Worm (Caenorhabditis elegans) whole organism, late embryonic: ENCODE measurements around the gene VM106R.1.

Experiments
- C08G9.2 ChIP-seq: sonication (generic microtip); optimal IDR thresholded peaks from 2 replicates; lab custom pipeline; 2016; ENCODE audit warnings: mild to moderate bottlenecking, missing genetic modification characterization, moderate library complexity, missing compliant biosample characterization
- C38D4.7 ChIP-seq: fragments of 200-800 bp; sonication (Bioruptor generic); optimal IDR thresholded peaks from 2 replicates; lab custom pipeline; 2018; ENCODE audit warnings: mild to moderate bottlenecking, missing genetic modification characterization, moderate library complexity, missing compliant biosample characterization
- F13H6.1 ChIP-seq: sonication (generic microtip); optimal IDR thresholded peaks from 2 replicates; lab custom pipeline; 2016; ENCODE audit warnings: missing genetic modification characterization, missing compliant biosample characterization
- K02D7.2 ChIP-seq: sonication (generic microtip); optimal IDR thresholded peaks from 2 replicates; lab custom pipeline; 2017; ENCODE audit warnings: mild to moderate bottlenecking, missing genetic modification characterization, missing compliant biosample characterization
- T23F11.4 ChIP-seq: fragments of 200-800 bp; sonication (Bioruptor generic); optimal IDR thresholded peaks from 2 replicates; lab custom pipeline; 2018; ENCODE audit warnings: mild to moderate bottlenecking, missing genetic modification characterization, missing compliant biosample characterization
- Y22D7AL.16 ChIP-seq: sonication (generic microtip); optimal IDR thresholded peaks from 2 replicates; lab custom pipeline; 2016; ENCODE audit warnings: missing genetic modification characterization, missing compliant biosample characterization
- ahr-1 ChIP-seq: sonication (generic microtip); optimal IDR thresholded peaks from 2 replicates; lab custom pipeline; 2016; ENCODE audit warnings: missing genetic modification characterization, missing compliant biosample characterization
- ama-1 ChIP-seq: fragments of 150-350 bp; optimal IDR thresholded peaks from 2 replicates; lab custom pipeline; 2014
- ceh-14 ChIP-seq: sonication (generic microtip); optimal IDR thresholded peaks from 2 replicates; lab custom pipeline; 2016; ENCODE audit warnings: missing genotype, missing genetic modification characterization, missing compliant biosample characterization
- ceh-18 ChIP-seq: sonication (generic microtip); optimal IDR thresholded peaks from 2 replicates; lab custom pipeline; 2016; ENCODE audit warnings: missing genetic modification characterization, missing compliant biosample characterization
- ceh-19 ChIP-seq: fragments of 200-800 bp; sonication (Bioruptor generic); optimal IDR thresholded peaks from 2 replicates; lab custom pipeline; 2018; ENCODE audit warnings: mild to moderate bottlenecking, missing genetic modification characterization, missing compliant biosample characterization
- ceh-22 ChIP-seq: sonication (generic microtip); optimal IDR thresholded peaks from 2 replicates; lab custom pipeline; 2017; ENCODE audit warnings: missing biosample characterization, missing genetic modification characterization
- ceh-24 ChIP-seq: sonication (generic microtip); optimal IDR thresholded peaks from 2 replicates; lab custom pipeline; 2016; ENCODE audit warnings: mild to moderate bottlenecking, missing genetic modification characterization, missing compliant biosample characterization
- ceh-30 ChIP-seq: fragments of 150-350 bp; optimal IDR thresholded peaks from 2 replicates; lab custom pipeline; 2014; ENCODE audit warnings: missing biosample characterization, missing genetic modification characterization
- ceh-34 ChIP-seq: sonication (generic microtip); optimal IDR thresholded peaks from 2 replicates; lab custom pipeline; 2016; ENCODE audit warnings: mild to moderate bottlenecking, missing genetic modification characterization, missing compliant biosample characterization
- ceh-48 ChIP-seq: sonication (generic microtip); optimal IDR thresholded peaks from 2 replicates; lab custom pipeline; 2016; ENCODE audit warnings: missing genetic modification characterization, inconsistent platforms, missing compliant biosample characterization
- ceh-6 ChIP-seq: fragments of 200-800 bp; sonication (Bioruptor generic); optimal IDR thresholded peaks from 2 replicates; lab custom pipeline; 2018; ENCODE audit warnings: mild to moderate bottlenecking, missing genetic modification characterization, missing compliant biosample characterization
- ceh-9 ChIP-seq: sonication (generic microtip); optimal IDR thresholded peaks from 2 replicates; lab custom pipeline; 2016; ENCODE audit warnings: mild to moderate bottlenecking, missing genetic modification characterization, inconsistent platforms, missing compliant biosample characterization
- che-1 ChIP-seq: sonication (generic microtip); optimal IDR thresholded peaks from 2 replicates; lab custom pipeline; 2016; ENCODE audit warnings: mild to moderate bottlenecking, missing genetic modification characterization, missing compliant biosample characterization
- dmd-4 ChIP-seq: sonication (generic microtip); optimal IDR thresholded peaks from 2 replicates; lab custom pipeline; 2016; ENCODE audit warnings: borderline replicate concordance, missing genetic modification characterization, missing compliant biosample characterization
- dve-1 ChIP-seq: sonication (generic microtip); optimal IDR thresholded peaks from 2 replicates; lab custom pipeline; 2017; ENCODE audit warnings: antibody characterized with exemption, mild to moderate bottlenecking, missing genetic modification characterization, missing compliant biosample characterization
- elt-2 ChIP-seq: sonication (generic microtip); optimal IDR thresholded peaks from 2 replicates; lab custom pipeline; 2016; ENCODE audit warnings: missing genetic modification reagents, missing genetic modification characterization, missing compliant biosample characterization
- elt-4 ChIP-seq: sonication (generic microtip); optimal IDR thresholded peaks from 2 replicates; lab custom pipeline; 2016; ENCODE audit warnings: missing genetic modification characterization, missing compliant biosample characterization
- ets-4 ChIP-seq: sonication (generic microtip); optimal IDR thresholded peaks from 2 replicates; lab custom pipeline; 2016; ENCODE audit warnings: missing genetic modification characterization, missing compliant biosample characterization
- fax-1 ChIP-seq: sonication (generic microtip); optimal IDR thresholded peaks from 2 replicates; lab custom pipeline; 2016; ENCODE audit warnings: missing genotype, missing genetic modification characterization, missing compliant biosample characterization
- fkh-6 ChIP-seq: sonication (generic microtip); optimal IDR thresholded peaks from 2 replicates; lab custom pipeline; 2016; ENCODE audit warnings: missing genetic modification characterization, missing compliant biosample characterization
- hlh-13 ChIP-seq: fragments of 200-800 bp; sonication (Bioruptor generic); optimal IDR thresholded peaks from 2 replicates; lab custom pipeline; 2018; ENCODE audit warnings: mild to moderate bottlenecking, missing genetic modification characterization, missing compliant biosample characterization
- hlh-15 ChIP-seq: sonication (generic microtip); optimal IDR thresholded peaks from 2 replicates; lab custom pipeline; 2016; ENCODE audit warnings: missing genetic modification characterization, missing compliant biosample characterization
- hlh-6 ChIP-seq: sonication (generic microtip); optimal IDR thresholded peaks from 2 replicates; lab custom pipeline; 2016; ENCODE audit warnings: missing genotype, missing genetic modification characterization, missing compliant biosample characterization
- hlh-8 ChIP-seq: sonication (generic microtip); optimal IDR thresholded peaks from 2 replicates; lab custom pipeline; 2016; ENCODE audit warnings: missing genotype, missing genetic modification characterization, missing compliant biosample characterization
- lin-11 ChIP-seq: fragments of 200-800 bp; sonication (Bioruptor generic); optimal IDR thresholded peaks from 2 replicates; lab custom pipeline; 2018; ENCODE audit warnings: mild to moderate bottlenecking, missing genetic modification characterization, missing compliant biosample characterization
- madf-2 ChIP-seq: sonication (generic microtip); optimal IDR thresholded peaks from 2 replicates; lab custom pipeline; 2017; ENCODE audit warnings: missing genetic modification characterization, missing compliant biosample characterization
- mec-3 ChIP-seq: sonication (generic microtip); optimal IDR thresholded peaks from 2 replicates; lab custom pipeline; 2016; ENCODE audit warnings: borderline replicate concordance, missing genetic modification characterization, missing compliant biosample characterization
- nfya-1 ChIP-seq: sonication (generic microtip); optimal IDR thresholded peaks from 2 replicates; lab custom pipeline; 2017; ENCODE audit warnings: missing genetic modification characterization, mild to moderate bottlenecking, missing compliant biosample characterization, antibody characterized with exemption, moderate library complexity
- nhr-232 ChIP-seq: sonication (generic microtip); optimal IDR thresholded peaks from 2 replicates; lab custom pipeline; 2016; ENCODE audit warnings: missing genetic modification characterization, missing compliant biosample characterization
- odd-2 ChIP-seq: sonication (generic microtip); optimal IDR thresholded peaks from 2 replicates; lab custom pipeline; 2017; ENCODE audit warnings: antibody characterized with exemption, mild to moderate bottlenecking, missing genetic modification characterization, missing compliant biosample characterization
- pag-3 ChIP-seq: sonication (generic microtip); optimal IDR thresholded peaks from 2 replicates; lab custom pipeline; 2016; ENCODE audit warnings: missing compliant biosample characterization, missing genetic modification characterization, borderline replicate concordance
- pat-9 ChIP-seq: fragments of 200-800 bp; sonication (Bioruptor generic); optimal IDR thresholded peaks from 2 replicates; lab custom pipeline; 2018; ENCODE audit warnings: mild to moderate bottlenecking, missing genetic modification characterization, moderate library complexity, missing compliant biosample characterization
- pax-1 ChIP-seq: fragments of 150-350 bp; optimal IDR thresholded peaks from 2 replicates; lab custom pipeline; 2014; ENCODE audit warnings: missing biosample characterization, missing genetic modification characterization
- pha-2 ChIP-seq: sonication (generic microtip); optimal IDR thresholded peaks from 2 replicates; lab custom pipeline; 2017; ENCODE audit warnings: mild to moderate bottlenecking, missing genetic modification characterization, missing compliant biosample characterization
- pha-4 ChIP-seq: fragments of 150-350 bp; optimal IDR thresholded peaks from 2 replicates; lab custom pipeline; 2018; ENCODE audit warnings: missing biosample characterization, missing genetic modification reagents, missing genetic modification characterization
- pqm-1 ChIP-seq: sonication (generic microtip); optimal IDR thresholded peaks from 2 replicates; lab custom pipeline; 2016; ENCODE audit warnings: missing genetic modification characterization, missing compliant biosample characterization
- ref-2 ChIP-seq: sonication (generic microtip); optimal IDR thresholded peaks from 2 replicates; lab custom pipeline; 2016; ENCODE audit warnings: missing genetic modification characterization, missing compliant biosample characterization
- rnt-1 ChIP-seq: sonication (generic microtip); optimal IDR thresholded peaks from 2 replicates; lab custom pipeline; 2016; ENCODE audit warnings: missing genetic modification characterization, missing compliant biosample characterization
- sdc-2 ChIP-seq: sonication (generic microtip); optimal IDR thresholded peaks from 2 replicates; lab custom pipeline; 2016; ENCODE audit warnings: missing genotype, missing genetic modification characterization, missing compliant biosample characterization
- sox-4 ChIP-seq: sonication (generic microtip); optimal IDR thresholded peaks from 2 replicates; lab custom pipeline; 2017; ENCODE audit warnings: mild to moderate bottlenecking, missing genetic modification characterization, inconsistent platforms, missing compliant biosample characterization
- tbx-7 ChIP-seq: sonication (generic microtip); optimal IDR thresholded peaks from 2 replicates; lab custom pipeline; 2016; ENCODE audit warnings: missing genotype, missing genetic modification characterization, missing compliant biosample characterization
- ttx-3 ChIP-seq: sonication (generic microtip); optimal IDR thresholded peaks from 2 replicates; lab custom pipeline; 2016; ENCODE audit warnings: missing genetic modification reagents, missing genetic modification characterization, missing compliant biosample characterization
- unc-3 ChIP-seq, 2 experiments: fragments of 200-800 bp in 1 of 2; sonication (Bioruptor generic) in 1 of 2; sonication (generic microtip) in 1 of 2; conservative IDR thresholded peaks in 1 of 2; optimal IDR thresholded peaks in 1 of 2; 2 replicates each; pipeline versions ENCODE4 v1.3.6 to Lab custom; 2016 to 2022; ENCODE audit warnings: missing compliant biosample characterization in 2 of 2, missing genetic modification characterization in 2 of 2, missing genetic modification reagents in 1 of 2
- unc-55 ChIP-seq: sonication (generic microtip); optimal IDR thresholded peaks from 2 replicates; lab custom pipeline; 2017; ENCODE audit warnings: missing biosample characterization, missing genetic modification reagents, missing genetic modification characterization
- unc-86 ChIP-seq: sonication (generic microtip); optimal IDR thresholded peaks from 2 replicates; lab custom pipeline; 2016; ENCODE audit warnings: missing genetic modification characterization, missing compliant biosample characterization
- zip-5 ChIP-seq: sonication (generic microtip); optimal IDR thresholded peaks from 2 replicates; lab custom pipeline; 2016; ENCODE audit warnings: missing genetic modification characterization, missing compliant biosample characterization
- ztf-16 ChIP-seq: sonication (generic microtip); optimal IDR thresholded peaks from 2 replicates; lab custom pipeline; 2017; ENCODE audit warnings: missing genetic modification characterization, missing compliant biosample characterization

The VM106R.1 gene

DNA sequence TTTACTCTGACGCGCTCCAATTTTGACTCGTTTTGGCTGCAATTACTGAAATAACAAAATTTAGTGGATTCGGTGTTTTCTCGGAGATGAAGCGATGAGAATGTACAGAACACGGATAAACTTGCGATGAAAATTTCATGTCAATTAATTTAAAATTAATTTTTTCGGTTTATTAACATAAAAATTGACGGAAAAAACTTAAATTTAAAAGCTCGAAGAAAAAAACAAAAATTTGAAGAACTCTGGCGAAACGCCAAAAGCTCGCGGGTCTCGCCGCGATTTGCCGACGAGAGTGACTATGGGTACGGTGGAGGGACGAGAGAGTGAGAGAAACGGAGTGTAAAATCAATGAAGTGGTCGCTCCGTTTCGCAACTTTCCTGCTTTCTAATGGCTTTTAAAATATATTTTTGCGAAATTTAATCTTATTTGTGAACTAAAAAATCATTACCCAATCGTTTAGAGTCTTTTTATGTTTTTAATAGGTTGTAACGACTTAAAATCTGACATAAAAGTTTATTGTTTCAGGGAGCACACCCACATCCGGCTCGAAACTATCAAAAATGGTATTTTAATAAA, 39.8 kb upstream of the VM106R.1 start, which contains the start of the genes gmps-1 and cap-2:
Gene gmps-1, minus strand, starts transcription at position 51 of the 577 bp plus-strand sequence.
Gene cap-2, plus strand, starts transcription at position 527 of the 577 bp plus-strand sequence.
- TF ChIP-seq ceh-18: peak; percentile 76
- no peak for TF ChIP-seq nhr-232 (tag; lab: Kevin White, UChicago)
- peak; percentile 71 for TF ChIP-seq ceh-34
- TF ChIP-seq lin-11 (tag; lab: Kevin White, UChicago): peak; percentile 6
- TF ChIP-seq ztf-16 (tag; lab: Kevin White, UChicago): peak; percentile 11
- no peak for TF ChIP-seq hlh-15 (tag; lab: Kevin White, UChicago)
- peak; percentile 10 for TF ChIP-seq pha-2 (tag; lab: Kevin White, UChicago)
- TF ChIP-seq sdc-2 (tag; lab: Kevin White, UChicago): no peak
- TF ChIP-seq pat-9 (tag; lab: Kevin White, UChicago): peak; percentile 9
- TF ChIP-seq ceh-19 (GFP tag; lab: Kevin White, UChicago): no peak
- TF ChIP-seq ceh-48 (tag; lab: Kevin White, UChicago): peak; percentile 98
- TF ChIP-seq pax-1 (tag; lab: Kevin White, UChicago): peak; percentile 56
- no peak for TF ChIP-seq K02D7.2 (tag; lab: Kevin White, UChicago)
- no peak for TF ChIP-seq ceh-22 (tag; lab: Kevin White, UChicago)
- peak; percentile 36 for TF ChIP-seq dve-1 (tag; lab: Kevin White, UChicago)
- no peak for TF ChIP-seq madf-2 (tag; lab: Kevin White, UChicago)
- TF ChIP-seq C38D4.7: no peak
- TF ChIP-seq unc-3 (GFP tag; conservative IDR thresholded peaks at IDR 0.05; lab: Robert Waterston, UW): peak; percentile 53; the same call in 1 of the 2 replicates
- TF ChIP-seq unc-3 (tag; optimal IDR thresholded peaks at IDR 0.05; lab: Kevin White, UChicago): no peak
- no peak for TF ChIP-seq ref-2
- no peak for TF ChIP-seq dmd-4 (tag; lab: Kevin White, UChicago)
- TF ChIP-seq fkh-6 (tag; lab: Kevin White, UChicago): no peak
- no peak for TF ChIP-seq hlh-13 (GFP tag; lab: Kevin White, UChicago)
- TF ChIP-seq hlh-6: no peak
- TF ChIP-seq pag-3 (tag; lab: Kevin White, UChicago): no peak
- TF ChIP-seq nfya-1: peak; percentile 95
- no peak for TF ChIP-seq tbx-7
- peak; percentile 1 for TF ChIP-seq unc-55 (GFP tag; lab: Kevin White, UChicago)
- TF ChIP-seq ttx-3: no peak
- no peak for TF ChIP-seq zip-5 (tag; lab: Kevin White, UChicago)
- no peak for TF ChIP-seq elt-4
- peak; percentile 29 for TF ChIP-seq rnt-1 (tag; lab: Kevin White, UChicago)
- no peak for TF ChIP-seq sox-4 (tag; lab: Kevin White, UChicago)
- TF ChIP-seq pha-4 (tag; lab: Kevin White, UChicago): no peak
- TF ChIP-seq ceh-24 (tag; lab: Kevin White, UChicago): no peak
- TF ChIP-seq Y22D7AL.16 (tag; lab: Kevin White, UChicago): no peak
- TF ChIP-seq elt-2 (tag; lab: Kevin White, UChicago): peak; percentile 63
- TF ChIP-seq hlh-8 (tag; lab: Kevin White, UChicago): peak; percentile 19
- no peak for TF ChIP-seq che-1 (tag; lab: Kevin White, UChicago)
- TF ChIP-seq F13H6.1 (tag; lab: Kevin White, UChicago): no peak
- no peak for TF ChIP-seq mec-3
- TF ChIP-seq pqm-1 (tag; lab: Kevin White, UChicago): no peak
- no peak for TF ChIP-seq ahr-1
- no peak for TF ChIP-seq T23F11.4
- peak; percentile 22 for TF ChIP-seq ets-4 (tag; lab: Kevin White, UChicago)
- TF ChIP-seq ama-1 (lab: Kevin White, UChicago): no peak
- no peak for TF ChIP-seq fax-1 (tag; lab: Kevin White, UChicago)
- TF ChIP-seq odd-2 (tag; lab: Kevin White, UChicago): no peak
- no peak for TF ChIP-seq ceh-6 (GFP tag; lab: Kevin White, UChicago)
- TF ChIP-seq unc-86 (tag; lab: Kevin White, UChicago): peak; percentile 30
- no peak for TF ChIP-seq ceh-30 (tag; lab: Kevin White, UChicago)
- TF ChIP-seq C08G9.2 (tag; lab: Kevin White, UChicago): peak; percentile 47
- peak; percentile 40 for TF ChIP-seq ceh-14 (tag; lab: Kevin White, UChicago)
- no peak for TF ChIP-seq ceh-9 (tag; lab: Kevin White, UChicago)
